Fruit fly (Drosophila melanogaster) whole organism, prepupa: ENCODE measurements around the gene CG7920.

Experiments
- Blimp-1 ChIP-seq: fragments of 200-800 bp; sonication (Bioruptor generic); optimal IDR thresholded peaks from 3 replicates; lab custom pipeline; 2017; ENCODE audit warnings: missing biosample characterization, missing genetic modification characterization, mild to moderate bottlenecking, moderate library complexity, missing genetic modification reagents
- CG10669 ChIP-seq: fragments of 200-800 bp; sonication (Bioruptor generic); optimal IDR thresholded peaks from 3 replicates; lab custom pipeline; 2018; ENCODE audit warnings: missing biosample characterization, mild to moderate bottlenecking, missing genetic modification characterization, moderate library complexity
- CG11294 ChIP-seq: fragments of 200-800 bp; sonication (Bioruptor generic); IDR thresholded peaks from 2 replicates; pipeline ENCODE4 v1.3.6; 2022; ENCODE audit warnings: missing biosample characterization, missing genetic modification characterization
- CG11762 ChIP-seq: fragments of 200-800 bp; sonication (Bioruptor generic); optimal IDR thresholded peaks from 3 replicates; lab custom pipeline; 2016; ENCODE audit warnings: missing biosample characterization, missing genetic modification characterization; ENCODE audit not compliant: insufficient read depth
- CG11902 ChIP-seq: fragments of 200-800 bp; sonication (Bioruptor generic); optimal IDR thresholded peaks from 3 replicates; lab custom pipeline; 2016; ENCODE audit warnings: missing biosample characterization, missing genetic modification characterization
- CG15336 ChIP-seq: fragments of 200-800 bp; sonication (Bioruptor generic); IDR thresholded peaks from 2 replicates; pipeline ENCODE4 v1.3.6; 2022; ENCODE audit warnings: missing biosample characterization, missing genetic modification characterization
- CG1621 ChIP-seq: fragments of 200-800 bp; sonication (Bioruptor generic); optimal IDR thresholded peaks from 3 replicates; lab custom pipeline; 2018; ENCODE audit warnings: missing biosample characterization, mild to moderate bottlenecking, missing genetic modification characterization
- CG16779 ChIP-seq: fragments of 200-800 bp; sonication (Bioruptor generic); optimal IDR thresholded peaks from 3 replicates; lab custom pipeline; 2017; ENCODE audit warnings: missing biosample characterization, mild to moderate bottlenecking, missing genetic modification characterization
- CG3032 ChIP-seq: fragments of 200-800 bp; optimal IDR thresholded peaks from 2 replicates; lab custom pipeline; 2019; ENCODE audit warnings: missing biosample characterization, mild to moderate bottlenecking, missing genetic modification characterization, moderate library complexity
- CG31627 ChIP-seq: fragments of 200-800 bp; sonication (Bioruptor generic); optimal IDR thresholded peaks from 3 replicates; lab custom pipeline; 2016; ENCODE audit warnings: missing biosample characterization, missing genetic modification characterization
- CG32006 ChIP-seq: fragments of 200-800 bp; sonication (Bioruptor generic); optimal IDR thresholded peaks from 3 replicates; lab custom pipeline; 2017; ENCODE audit warnings: missing biosample characterization, mild to moderate bottlenecking, missing genetic modification characterization
- CG34406 ChIP-seq: fragments of 200-800 bp; sonication (Bioruptor generic); optimal IDR thresholded peaks from 3 replicates; lab custom pipeline; 2016; ENCODE audit warnings: missing biosample characterization, missing genetic modification characterization
- CG3919 ChIP-seq: fragments of 200-800 bp; sonication (Bioruptor generic); optimal IDR thresholded peaks from 3 replicates; lab custom pipeline; 2016; ENCODE audit warnings: missing biosample characterization, missing genetic modification characterization
- CG4318 ChIP-seq: fragments of 200-800 bp; sonication (Bioruptor generic); optimal IDR thresholded peaks from 3 replicates; lab custom pipeline; 2017; ENCODE audit warnings: missing biosample characterization, mild to moderate bottlenecking, missing genetic modification characterization
- CG6792 ChIP-seq: fragments of 200-800 bp; sonication (Bioruptor generic); optimal IDR thresholded peaks from 3 replicates; lab custom pipeline; 2016; ENCODE audit warnings: missing biosample characterization, missing genetic modification characterization
- CG6854 ChIP-seq: fragments of 200-800 bp; sonication (Bioruptor generic); optimal IDR thresholded peaks from 2 replicates; lab custom pipeline; 2017; ENCODE audit warnings: missing biosample characterization, mild to moderate bottlenecking, missing genetic modification characterization
- CG8119 ChIP-seq: fragments of 200-800 bp; sonication (Bioruptor generic); IDR thresholded peaks from 3 replicates; pipeline ENCODE4 v1.3.6; 2022; ENCODE audit warnings: missing biosample characterization, missing genetic modification characterization
- CG8319 ChIP-seq: fragments of 200-800 bp; sonication (Bioruptor generic); optimal IDR thresholded peaks from 3 replicates; lab custom pipeline; 2016; ENCODE audit warnings: missing biosample characterization, missing genetic modification characterization
- CG8632 ChIP-seq: fragments of 200-800 bp; sonication (Bioruptor generic); optimal IDR thresholded peaks from 3 replicates; lab custom pipeline; 2016; ENCODE audit warnings: missing biosample characterization, missing genetic modification characterization
- CG9139 ChIP-seq: fragments of 200-800 bp; sonication (Bioruptor generic); optimal IDR thresholded peaks from 3 replicates; lab custom pipeline; 2017; ENCODE audit warnings: missing biosample characterization, mild to moderate bottlenecking, missing genetic modification characterization
- Eip75B ChIP-seq: fragments of 200-800 bp; sonication (Bioruptor generic); optimal IDR thresholded peaks from 3 replicates; lab custom pipeline; 2016; ENCODE audit warnings: missing biosample characterization, missing genetic modification characterization
- Eip78C ChIP-seq: fragments of 200-800 bp; sonication (Bioruptor generic); peaks from one replicate; lab custom pipeline; 2016; ENCODE audit warnings: missing biosample characterization, missing genetic modification characterization
- Eip93F ChIP-seq: fragments of 200-800 bp; sonication (Bioruptor generic); optimal IDR thresholded peaks from 2 replicates; lab custom pipeline; 2016; ENCODE audit warnings: missing biosample characterization, mild to moderate bottlenecking, missing genetic modification characterization
- Ets21C ChIP-seq: fragments of 200-800 bp; sonication (Bioruptor generic); optimal IDR thresholded peaks from 3 replicates; lab custom pipeline; 2016; ENCODE audit warnings: missing biosample characterization, missing genetic modification characterization
- Hr38 ChIP-seq: sonication (Bioruptor generic); optimal IDR thresholded peaks from 2 replicates; lab custom pipeline; 2016; ENCODE audit warnings: missing biosample characterization, missing genetic modification characterization
- Hr39 ChIP-seq: fragments of 200-800 bp; sonication (Bioruptor generic); optimal IDR thresholded peaks from 2 replicates; lab custom pipeline; 2016; ENCODE audit warnings: missing biosample characterization, missing genetic modification characterization
- Hr4 ChIP-seq: fragments of 200-800 bp; sonication (Bioruptor generic); optimal IDR thresholded peaks from 3 replicates; lab custom pipeline; 2016; ENCODE audit warnings: missing biosample characterization, missing genetic modification characterization
- Lpt ChIP-seq: fragments of 200-800 bp; sonication (Bioruptor generic); optimal IDR thresholded peaks from 3 replicates; lab custom pipeline; 2016; ENCODE audit warnings: missing biosample characterization, missing genetic modification characterization
- OdsH ChIP-seq: fragments of 200-800 bp; sonication (Bioruptor generic); optimal IDR thresholded peaks from 3 replicates; lab custom pipeline; 2016; ENCODE audit warnings: missing biosample characterization, missing genetic modification characterization
- Smox ChIP-seq: fragments of 200-800 bp; sonication (Bioruptor generic); optimal IDR thresholded peaks from 3 replicates; lab custom pipeline; 2016; ENCODE audit warnings: missing biosample characterization, missing genetic modification characterization
- Sox102F ChIP-seq: fragments of 200-800 bp; sonication (Bioruptor generic); optimal IDR thresholded peaks from 2 replicates; lab custom pipeline; 2016; ENCODE audit warnings: missing biosample characterization, mild to moderate bottlenecking, missing genetic modification characterization
- Sox14 ChIP-seq: fragments of 200-800 bp; sonication (Bioruptor generic); optimal IDR thresholded peaks from 3 replicates; lab custom pipeline; 2016; ENCODE audit warnings: missing biosample characterization, missing genetic modification characterization
- Sox15 ChIP-seq: fragments of 200-800 bp; sonication (Bioruptor generic); optimal IDR thresholded peaks from 3 replicates; lab custom pipeline; 2016; ENCODE audit warnings: missing biosample characterization, missing genetic modification characterization
- cyc ChIP-seq: fragments of 200-800 bp; sonication (Bioruptor generic); optimal IDR thresholded peaks from 3 replicates; lab custom pipeline; 2016; ENCODE audit warnings: missing biosample characterization, missing genetic modification characterization
- dsx ChIP-seq: fragments of 200-800 bp; optimal IDR thresholded peaks from 3 replicates; lab custom pipeline; 2019; ENCODE audit warnings: missing biosample characterization, mild to moderate bottlenecking, missing genetic modification characterization, moderate library complexity; ENCODE audit not compliant: poor library complexity, severe bottlenecking
- eg ChIP-seq: fragments of 200-800 bp; sonication (Bioruptor generic); IDR thresholded peaks from 3 replicates; pipeline ENCODE4 v1.3.6; 2022; ENCODE audit warnings: missing biosample characterization, missing genetic modification characterization
- esn ChIP-seq: fragments of 200-800 bp; sonication (Bioruptor generic); optimal IDR thresholded peaks from 2 replicates; lab custom pipeline; 2016; ENCODE audit warnings: missing biosample characterization, mild to moderate bottlenecking, missing genetic modification characterization, moderate library complexity
- fd59A ChIP-seq: fragments of 200-800 bp; sonication (Bioruptor generic); optimal IDR thresholded peaks from 2 replicates; lab custom pipeline; 2017; ENCODE audit warnings: missing biosample characterization, mild to moderate bottlenecking, missing genetic modification characterization, missing genetic modification reagents
- fd85E ChIP-seq: fragments of 200-800 bp; sonication (Bioruptor generic); optimal IDR thresholded peaks from 3 replicates; lab custom pipeline; 2016; ENCODE audit warnings: missing biosample characterization, missing genetic modification characterization
- lz ChIP-seq: fragments of 200-800 bp; sonication (Bioruptor generic); optimal IDR thresholded peaks from 3 replicates; lab custom pipeline; 2016; ENCODE audit warnings: missing biosample characterization, missing genetic modification characterization
- net ChIP-seq: fragments of 200-800 bp; sonication (Bioruptor generic); optimal IDR thresholded peaks from 3 replicates; lab custom pipeline; 2016; ENCODE audit warnings: missing biosample characterization, missing genetic modification characterization
- pdm3 ChIP-seq: fragments of 200-800 bp; sonication (Bioruptor generic); optimal IDR thresholded peaks from 3 replicates; lab custom pipeline; 2016; ENCODE audit warnings: missing biosample characterization, missing genetic modification characterization
- spab ChIP-seq: fragments of 200-800 bp; sonication (Bioruptor generic); optimal IDR thresholded peaks from 2 replicates; lab custom pipeline; 2017; ENCODE audit warnings: missing biosample characterization, mild to moderate bottlenecking, missing genetic modification characterization, missing genetic modification reagents
- ss ChIP-seq, 2 experiments: fragments of 200-800 bp; sonication (Bioruptor generic); optimal IDR thresholded peaks; 2 replicates in 1 of 2; 3 replicates in 1 of 2; lab custom pipeline; 2017 to 2018; ENCODE audit warnings: mild to moderate bottlenecking in 2 of 2, missing biosample characterization in 2 of 2, missing genetic modification characterization in 2 of 2, moderate library complexity in 1 of 2
- svp ChIP-seq: fragments of 200-800 bp; sonication (Bioruptor generic); peaks from one replicate; lab custom pipeline; 2016; ENCODE audit warnings: missing biosample characterization, missing genetic modification characterization
- topi ChIP-seq: fragments of 200-800 bp; sonication (Bioruptor generic); optimal IDR thresholded peaks from 3 replicates; lab custom pipeline; 2016; ENCODE audit warnings: missing biosample characterization, missing genetic modification characterization
- vri ChIP-seq: fragments of 200-800 bp; sonication (Bioruptor generic); optimal IDR thresholded peaks from 3 replicates; lab custom pipeline; 2016; ENCODE audit warnings: missing biosample characterization, mild to moderate bottlenecking, missing genetic modification characterization

CG7920 gene

DNA sequence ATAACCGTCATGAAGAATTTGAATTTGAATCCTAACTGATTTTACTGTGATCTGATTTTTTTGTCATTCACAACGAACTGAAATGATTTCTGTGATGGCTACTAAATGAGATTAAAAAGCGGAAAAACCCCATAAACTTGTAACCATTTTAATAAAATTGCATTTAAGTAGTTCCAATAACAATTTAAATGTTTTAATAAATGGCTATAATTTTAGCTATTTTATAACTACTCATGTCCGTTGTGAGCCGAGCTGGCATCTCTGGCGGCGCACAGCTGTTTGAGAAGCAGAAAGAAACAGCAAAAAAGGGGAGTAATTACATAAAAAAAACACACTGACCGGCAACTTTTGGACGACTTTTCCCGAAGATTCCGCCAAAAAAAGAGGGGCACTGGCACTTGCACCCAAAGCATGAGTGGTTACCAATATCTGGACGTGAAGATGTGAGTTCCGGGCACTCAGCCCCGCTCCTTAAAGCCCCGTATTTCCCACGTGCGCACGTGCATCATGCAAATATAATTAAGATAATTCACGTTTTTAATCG lies 41.6 kb upstream of the CG7920 start, which contains the start of the genes CG7950 and Rpp14a (continued):
- TF ChIP-seq CG6854: no peak
- peak; percentile 53 for TF ChIP-seq fd59A (GFP tag; lab: Kevin White, UChicago)
- peak; percentile 86 for TF ChIP-seq Smox (GFP tag; lab: Kevin White, UChicago)
- peak; percentile 89 for TF ChIP-seq Hr4 (GFP tag; lab: Kevin White, UChicago)
- TF ChIP-seq Blimp-1 (GFP tag; lab: Kevin White, UChicago): peak; percentile 34
- TF ChIP-seq CG1621: peak; percentile 78
- peak; percentile 90 for TF ChIP-seq lz (GFP tag; lab: Kevin White, UChicago)
- peak; percentile 75 for TF ChIP-seq CG15336 (GFP tag; lab: Robert Waterston, UW)
- TF ChIP-seq CG32006 (GFP tag; lab: Kevin White, UChicago): peak; percentile 80
- peak; percentile 78 for TF ChIP-seq CG8632 (GFP tag; lab: Kevin White, UChicago)
- peak; percentile 76 for TF ChIP-seq CG10669
- TF ChIP-seq net (GFP tag; lab: Kevin White, UChicago): peak; percentile 84
- peak; percentile 79 for TF ChIP-seq CG8119
- TF ChIP-seq spab (GFP tag; lab: Kevin White, UChicago): no peak
- TF ChIP-seq Eip78C (GFP tag; lab: Kevin White, UChicago): peak; percentile 93
- TF ChIP-seq Hr39: peak; percentile 90
- TF ChIP-seq esn: peak; percentile 90
- peak; percentile 84 for TF ChIP-seq Sox102F
- peak; percentile 62 for TF ChIP-seq CG11902 (GFP tag; lab: Kevin White, UChicago)
- TF ChIP-seq CG3032 (tag; lab: Kevin White, UChicago): peak; percentile 86
- peak; percentile 73 for TF ChIP-seq CG11294 (GFP tag; lab: Robert Waterston, UW)
- TF ChIP-seq Ets21C (GFP tag; lab: Kevin White, UChicago): peak; percentile 84
- TF ChIP-seq CG9139 (GFP tag; lab: Kevin White, UChicago): no peak
- TF ChIP-seq Eip93F: peak; percentile 77
- peak; percentile 85 for TF ChIP-seq cyc (GFP tag; lab: Kevin White, UChicago)
- peak; percentile 61 for TF ChIP-seq CG16779 (tag; lab: Kevin White, UChicago)
- TF ChIP-seq vri: peak; percentile 96
- no peak for TF ChIP-seq fd85E (GFP tag; lab: Kevin White, UChicago)
- peak in 1 of 2 experiments; percentile 30 for TF ChIP-seq ss (GFP tag; optimal IDR thresholded peaks at IDR 0.05; lab: Kevin White, UChicago)
- peak; percentile 28 for TF ChIP-seq CG11762 (GFP tag; lab: Kevin White, UChicago)
- peak; percentile 60 for TF ChIP-seq CG8319 (GFP tag; lab: Kevin White, UChicago)
- peak; percentile 80 for TF ChIP-seq topi
- peak; percentile 81 for TF ChIP-seq Lpt
- TF ChIP-seq CG31627: peak; percentile 91
- peak; percentile 72 for TF ChIP-seq Hr38 (GFP tag; lab: Kevin White, UChicago)
- peak; percentile 87 for TF ChIP-seq svp (GFP tag; lab: Kevin White, UChicago)
- peak; percentile 71 for TF ChIP-seq dsx (GFP tag; lab: Kevin White, UChicago)
- TF ChIP-seq, all 60 proteins: peak for 53

DNA sequence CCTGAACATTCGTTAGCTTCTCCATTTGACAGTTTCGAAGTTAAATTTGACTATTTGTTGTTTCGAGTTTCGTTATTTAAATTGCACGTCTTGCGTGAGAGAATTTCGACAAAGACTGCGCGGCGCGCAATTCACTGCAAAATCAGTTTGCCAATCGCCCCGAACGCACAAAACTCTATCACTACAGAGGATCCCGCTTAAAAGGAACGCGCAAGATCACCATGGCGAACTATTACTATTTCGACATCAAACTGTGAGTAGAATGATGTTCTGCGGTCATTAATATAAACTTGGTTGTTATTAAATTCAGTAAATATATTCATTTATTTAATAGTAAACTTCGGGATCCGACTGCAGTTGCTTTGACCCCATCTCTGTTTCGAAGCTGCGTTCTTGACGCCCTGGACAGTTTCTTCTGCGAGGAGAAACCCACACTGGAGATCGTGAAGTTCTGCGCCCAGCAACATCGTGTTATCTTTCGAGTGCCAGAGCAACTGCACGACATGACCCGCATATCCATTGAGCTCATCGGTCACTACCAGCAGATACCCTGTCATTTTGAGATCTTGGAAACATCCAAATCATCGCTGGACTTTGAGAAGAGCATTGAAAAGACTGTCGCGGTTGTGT lies 40.9 kb upstream of the CG7920 start, which contains the start of the genes Rpp14b and spn-A:
Rpp14b (plus strand) TSS at position 43 of the 630 bp plus-strand sequence.
spn-A (minus strand) TSS at position 123 of the 630 bp plus-strand sequence.
- no peak for TF ChIP-seq CG8319 (GFP tag; lab: Kevin White, UChicago)
- TF ChIP-seq CG16779 (tag; lab: Kevin White, UChicago): no peak
- TF ChIP-seq topi: peak; percentile 5
- peak; percentile 38 for TF ChIP-seq CG34406 (GFP tag; lab: Kevin White, UChicago)
- peak; percentile 24; the same call in 1 of the 2 replicates for TF ChIP-seq CG15336 (GFP tag; lab: Robert Waterston, UW)
- peak; percentile 63 for TF ChIP-seq Sox14 (GFP tag; lab: Kevin White, UChicago)
- peak; percentile 3 for TF ChIP-seq Eip75B (GFP tag; lab: Kevin White, UChicago)
- TF ChIP-seq CG3919 (GFP tag; lab: Kevin White, UChicago): peak; percentile 28
- peak; percentile 57 for TF ChIP-seq Hr4 (GFP tag; lab: Kevin White, UChicago)
- peak; percentile 8 for TF ChIP-seq dsx (GFP tag; lab: Kevin White, UChicago)
- TF ChIP-seq CG6792 (GFP tag; lab: Kevin White, UChicago): peak; percentile 19
- TF ChIP-seq CG4318 (GFP tag; lab: Kevin White, UChicago): no peak
- no peak for TF ChIP-seq Lpt
- peak; percentile 61 for TF ChIP-seq CG8119
- TF ChIP-seq CG31627: peak; percentile 53
- TF ChIP-seq eg (GFP tag; lab: Robert Waterston, UW): peak; percentile 58; the same call in 2 of the 3 replicates
- TF ChIP-seq fd85E (GFP tag; lab: Kevin White, UChicago): no peak
- peak; percentile 47 for TF ChIP-seq Sox15
- TF ChIP-seq Eip78C (GFP tag; lab: Kevin White, UChicago): peak; percentile 80
- TF ChIP-seq CG32006 (GFP tag; lab: Kevin White, UChicago): peak; percentile 44
- TF ChIP-seq fd59A (GFP tag; lab: Kevin White, UChicago): peak; percentile 18
- TF ChIP-seq pdm3 (GFP tag; lab: Kevin White, UChicago): peak; percentile 49
- peak; percentile 52 for TF ChIP-seq OdsH (GFP tag; lab: Kevin White, UChicago)
- peak; percentile 39 for TF ChIP-seq esn
- TF ChIP-seq Sox102F: peak; percentile 62
- TF ChIP-seq cyc (GFP tag; lab: Kevin White, UChicago): peak; percentile 37
